Worm (Caenorhabditis elegans): ENCODE results near the gene F47C12.13.

- TF ChIP-seq F49E8.2 (tag; optimal IDR thresholded peaks at IDR 0.05; ENCODE audit: insufficient read depth) (no peak), chd-7 (tag; optimal IDR thresholded peaks at IDR 0.05) (no peak), egl-44 (GFP tag; IDR thresholded peaks at IDR 0.05) (no peak), D2030.7 (GFP tag; IDR thresholded peaks at IDR 0.05) (no peak), repo-1 (tag; optimal IDR thresholded peaks at IDR 0.05) (no peak), Y53G8AR.9 (GFP tag; conservative IDR thresholded peaks at IDR 0.05) (no peak), ztf-26 (tag; optimal IDR thresholded peaks at IDR 0.05) (no peak)
Measured at ce11 chrIV:3981601-3982000, 12.6 kb downstream of the F47C12.13 start, which contains the start of gene srh-223.
